Worm (Caenorhabditis elegans): Measurements from ENCODE around the gene K05F1.6.

- no peak for TF ChIP-seq tab-1 (GFP tag; IDR thresholded peaks at IDR 0.05)
- no peak for TF ChIP-seq cog-1 (tag; optimal IDR thresholded peaks at IDR 0.05)
- TF ChIP-seq med-1 (GFP tag; optimal IDR thresholded peaks at IDR 0.05; ENCODE audit: insufficient read depth), result no peak
- TF ChIP-seq ref-1 (GFP tag; conservative IDR thresholded peaks at IDR 0.05), result no peak
- no peak for TF ChIP-seq T22C8.4 (GFP tag; IDR thresholded peaks at IDR 0.05)
- TF ChIP-seq ztf-23 (GFP tag; IDR thresholded peaks at IDR 0.05), result no peak
These were observed 3.2 kb downstream of the K05F1.6 start for ce11 chrII:5785504-5785903.
